Worm (Caenorhabditis elegans): ENCODE data around the gene icln-1.

DNA sequence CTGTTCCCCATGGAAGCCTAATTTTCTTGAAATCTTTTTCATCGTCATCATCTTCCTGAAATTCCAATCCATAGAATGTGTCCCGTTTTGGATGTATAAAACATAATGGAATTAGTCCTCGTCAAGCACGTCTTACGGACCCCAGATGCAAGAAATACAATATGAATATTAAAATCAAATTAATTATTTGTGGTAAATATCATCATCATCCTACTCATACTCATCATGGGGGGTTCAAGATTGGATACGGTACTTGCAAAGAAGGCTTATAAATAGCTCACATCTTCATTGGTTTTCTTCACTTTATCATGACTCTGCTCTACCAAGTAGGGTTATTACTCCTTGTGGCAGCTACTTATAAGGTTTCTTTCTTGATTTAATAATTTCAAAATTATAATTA is 49.0 kb upstream of the icln-1 start, which contains the start of gene flp-1:
- no peak for TF ChIP-seq mbf-1 (tag; optimal IDR thresholded peaks at IDR 0.05)
- no peak for TF ChIP-seq ama-1 (optimal IDR thresholded peaks at IDR 0.05)
- no peak for TF ChIP-seq snpc-4 (tag; optimal IDR thresholded peaks at IDR 0.05)
- TF ChIP-seq unc-39 (tag; optimal IDR thresholded peaks at IDR 0.05), result no peak
- TF ChIP-seq nhr-77 (tag; optimal IDR thresholded peaks at IDR 0.05), result no peak
- TF ChIP-seq nhr-237 (tag; optimal IDR thresholded peaks at IDR 0.05), result no peak
- TF ChIP-seq dmd-4 (tag; optimal IDR thresholded peaks at IDR 0.05), result no peak
- TF ChIP-seq aly-2 (tag; optimal IDR thresholded peaks at IDR 0.05), result no peak

All from whole organism, L2 larva.